Worm (Caenorhabditis elegans) whole organism, early embryonic: ENCODE data around the gene C29F3.7.

Source experiments
- F13C5.2 ChIP-seq: sonication (generic microtip); optimal IDR thresholded peaks from 2 replicates; lab custom pipeline; 2017; ENCODE audit warnings: mild to moderate bottlenecking, missing genetic modification characterization, inconsistent platforms, missing compliant biosample characterization
- aly-1 ChIP-seq: sonication (generic microtip); optimal IDR thresholded peaks from 2 replicates; lab custom pipeline; 2016; ENCODE audit warnings: missing genetic modification characterization, missing compliant biosample characterization
- ama-1 ChIP-seq: fragments of 150-350 bp; optimal IDR thresholded peaks from 2 replicates; lab custom pipeline; 2014
- tbx-37 ChIP-seq: fragments of 200-800 bp; sonication (Bioruptor generic); conservative IDR thresholded peaks from 2 replicates; pipeline ENCODE4 v1.3.6; 2022; ENCODE audit warnings: missing genetic modification reagents, missing genetic modification characterization, missing compliant biosample characterization
- tra-4 ChIP-seq: sonication (generic microtip); optimal IDR thresholded peaks from 2 replicates; lab custom pipeline; 2017; ENCODE audit warnings: missing genetic modification characterization, missing compliant biosample characterization

DNA sequence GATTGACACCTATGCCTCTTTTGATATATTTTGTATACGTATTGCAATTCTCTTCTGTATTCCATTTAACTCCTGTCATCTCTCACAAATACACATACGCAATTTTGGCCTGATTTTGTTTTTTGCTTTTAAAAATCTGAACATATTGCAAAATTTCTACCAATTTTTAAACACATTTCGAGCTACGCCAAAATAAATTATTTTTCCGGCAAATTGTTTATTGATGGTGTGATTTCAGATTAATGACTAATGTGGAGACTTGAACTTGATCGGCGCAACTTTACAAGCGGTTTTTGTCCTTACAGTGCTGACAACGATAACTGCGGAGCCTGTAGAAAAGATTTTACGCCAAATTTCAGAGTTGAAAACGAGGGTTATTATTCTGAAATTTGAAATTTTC, 42.4 kb downstream of the C29F3.7 start:
- no peak for TF ChIP-seq F13C5.2 (tag; lab: Kevin White, UChicago)
- TF ChIP-seq ama-1 (lab: Kevin White, UChicago): no peak
- TF ChIP-seq tra-4 (tag; lab: Kevin White, UChicago): no peak
- TF ChIP-seq aly-1 (tag; lab: Kevin White, UChicago): no peak
- TF ChIP-seq tbx-37 (GFP tag; lab: Robert Waterston, UW): no peak
